Worm (Caenorhabditis elegans): ENCODE measurements around the gene B0410.3.

- TF ChIP-seq unc-39 (tag; optimal IDR thresholded peaks at IDR 0.05): no peak
- no peak for TF ChIP-seq nhr-28 (tag; optimal IDR thresholded peaks at IDR 0.05)
- TF ChIP-seq elt-1 (tag; optimal IDR thresholded peaks at IDR 0.05; ENCODE audit: borderline replicate concordance, insufficient read depth): no peak
- no peak for TF ChIP-seq unc-62 (GFP tag; optimal IDR thresholded peaks at IDR 0.05)
- TF ChIP-seq lsy-2 (tag; optimal IDR thresholded peaks at IDR 0.05): no peak
- TF ChIP-seq mab-5 (tag; optimal IDR thresholded peaks at IDR 0.05): no peak
- no peak for TF ChIP-seq nhr-237 (tag; optimal IDR thresholded peaks at IDR 0.05)
- no peak for TF ChIP-seq ztf-11 (tag; optimal IDR thresholded peaks at IDR 0.05)
- no peak for TF ChIP-seq mep-1 (tag; optimal IDR thresholded peaks at IDR 0.05)
- no peak for TF ChIP-seq elt-3 (tag; optimal IDR thresholded peaks at IDR 0.05)
Measured at ce11 chrX:2863946-2864345, 27.3 kb downstream of the B0410.3 start, which contains the start of gene F53B3.6.
